Worm (Caenorhabditis elegans) whole organism, L2 larva: ENCODE measurements around the gene inpp-4B.
A peak's percentile ranks its signal among the peaks of the same experiment; 100 is the strongest.

Experiments
- C34F6.9 ChIP-seq: fragments of 150-350 bp; optimal IDR thresholded peaks from 2 replicates; lab custom pipeline; 2014; ENCODE audit warnings: missing biosample characterization, missing genetic modification characterization
- F13H6.1 ChIP-seq: sonication (generic microtip); optimal IDR thresholded peaks from 2 replicates; lab custom pipeline; 2016; ENCODE audit warnings: missing genetic modification characterization, missing compliant biosample characterization
- Y55F3AM.14 ChIP-seq: fragments of 200-800 bp; sonication (Bioruptor generic); optimal IDR thresholded peaks from 2 replicates; lab custom pipeline; 2018; ENCODE audit warnings: mild to moderate bottlenecking, missing genetic modification characterization, missing compliant biosample characterization
- ZK546.5 ChIP-seq: sonication (generic microtip); optimal IDR thresholded peaks from 2 replicates; lab custom pipeline; 2017; ENCODE audit warnings: missing biosample characterization, missing genetic modification characterization
- alr-1 ChIP-seq: fragments of 150-350 bp; optimal IDR thresholded peaks from 2 replicates; lab custom pipeline; 2014; ENCODE audit warnings: missing biosample characterization, missing genetic modification characterization
- ama-1 ChIP-seq: fragments of 150-350 bp; optimal IDR thresholded peaks from 2 replicates; lab custom pipeline; 2018; ENCODE audit warnings: inconsistent platforms
- crh-2 ChIP-seq: sonication (generic microtip); optimal IDR thresholded peaks from 2 replicates; lab custom pipeline; 2017; ENCODE audit warnings: missing biosample characterization, missing genetic modification characterization
- dmd-4 ChIP-seq: sonication (generic microtip); optimal IDR thresholded peaks from 2 replicates; lab custom pipeline; 2017; ENCODE audit warnings: missing biosample characterization, missing genetic modification characterization
- egl-27 ChIP-seq: sonication (generic microtip); optimal IDR thresholded peaks from 3 replicates; lab custom pipeline; 2017; ENCODE audit warnings: missing biosample characterization, missing genetic modification reagents, missing genetic modification characterization
- elt-1 ChIP-seq: fragments of 150-350 bp; optimal IDR thresholded peaks from 2 replicates; lab custom pipeline; 2014; ENCODE audit warnings: missing biosample characterization, missing genetic modification characterization
- elt-3 ChIP-seq: sonication (generic microtip); optimal IDR thresholded peaks from 2 replicates; lab custom pipeline; 2017; ENCODE audit warnings: missing biosample characterization, missing genetic modification characterization
- fos-1 ChIP-seq: fragments of 150-350 bp; optimal IDR thresholded peaks from 2 replicates; lab custom pipeline; 2014; ENCODE audit warnings: missing biosample characterization, missing genetic modification characterization
- gmeb-1 ChIP-seq: fragments of 150-350 bp; optimal IDR thresholded peaks from 2 replicates; lab custom pipeline; 2014; ENCODE audit warnings: missing biosample characterization, missing genetic modification characterization
- lin-11 ChIP-seq: fragments of 150-350 bp; sonication (generic microtip); optimal IDR thresholded peaks from 2 replicates; lab custom pipeline; 2014; ENCODE audit warnings: missing biosample characterization, missing genetic modification characterization, inconsistent platforms, mixed read lengths
- lin-13 ChIP-seq: fragments of 150-350 bp; optimal IDR thresholded peaks from 2 replicates; lab custom pipeline; 2014; ENCODE audit warnings: missing biosample characterization, missing genetic modification reagents, missing genetic modification characterization
- lin-39 ChIP-seq: fragments of 150-350 bp; optimal IDR thresholded peaks from 2 replicates; lab custom pipeline; 2014; ENCODE audit warnings: missing biosample characterization, missing genetic modification reagents, missing genetic modification characterization
- lsy-2 ChIP-seq, 2 experiments: fragments of 150-350 bp in 1 of 2; sonication (generic microtip) in 1 of 2; optimal IDR thresholded peaks; 2 replicates each; lab custom pipeline; 2014 to 2017; ENCODE audit warnings: missing biosample characterization in 2 of 2, missing genetic modification characterization in 2 of 2
- mab-5 ChIP-seq: fragments of 150-350 bp; optimal IDR thresholded peaks from 2 replicates; lab custom pipeline; 2014; ENCODE audit warnings: missing biosample characterization, missing genetic modification characterization
- mbf-1 ChIP-seq: sonication (generic microtip); optimal IDR thresholded peaks from 2 replicates; lab custom pipeline; 2017; ENCODE audit warnings: missing biosample characterization, missing genetic modification characterization
- nhr-10 ChIP-seq: sonication (generic microtip); optimal IDR thresholded peaks from 2 replicates; lab custom pipeline; 2017; ENCODE audit warnings: missing biosample characterization, missing genetic modification characterization
- nhr-11 ChIP-seq: fragments of 150-350 bp; optimal IDR thresholded peaks from 2 replicates; lab custom pipeline; 2014; ENCODE audit warnings: missing biosample characterization, missing genetic modification characterization
- nhr-12 ChIP-seq: fragments of 150-350 bp; optimal IDR thresholded peaks from 2 replicates; lab custom pipeline; 2014; ENCODE audit warnings: missing biosample characterization, missing genetic modification characterization
- nhr-129 ChIP-seq: fragments of 150-350 bp; optimal IDR thresholded peaks from 2 replicates; lab custom pipeline; 2014; ENCODE audit warnings: missing biosample characterization, missing genetic modification characterization
- nhr-21 ChIP-seq: fragments of 150-350 bp; optimal IDR thresholded peaks from 2 replicates; lab custom pipeline; 2014; ENCODE audit warnings: missing biosample characterization, missing genetic modification characterization
- nhr-23 ChIP-seq: fragments of 150-350 bp; optimal IDR thresholded peaks from 2 replicates; lab custom pipeline; 2014; ENCODE audit warnings: missing biosample characterization, missing genetic modification reagents, missing genetic modification characterization
- nhr-25 ChIP-seq: fragments of 150-350 bp; sonication (generic microtip); optimal IDR thresholded peaks from 3 replicates; lab custom pipeline; 2014; ENCODE audit warnings: missing biosample characterization, missing genetic modification characterization
- nhr-77 ChIP-seq: fragments of 150-350 bp; optimal IDR thresholded peaks from 2 replicates; lab custom pipeline; 2014; ENCODE audit warnings: missing biosample characterization, missing genetic modification characterization
- sem-4 ChIP-seq: fragments of 150-350 bp; optimal IDR thresholded peaks from 2 replicates; lab custom pipeline; 2014; ENCODE audit warnings: missing biosample characterization, missing genetic modification reagents, missing genetic modification characterization
- skn-1 ChIP-seq: sonication (generic microtip); optimal IDR thresholded peaks from 2 replicates; lab custom pipeline; 2017; ENCODE audit warnings: missing biosample characterization, missing genetic modification characterization
- sma-3 ChIP-seq: sonication (generic microtip); optimal IDR thresholded peaks from 2 replicates; lab custom pipeline; 2016; ENCODE audit warnings: missing genetic modification reagents, missing genetic modification characterization, missing compliant biosample characterization
- sma-9 ChIP-seq, 2 experiments: fragments of 150-350 bp in 1 of 2; sonication (generic microtip) in 1 of 2; optimal IDR thresholded peaks; 2 replicates each; lab custom pipeline; 2014 to 2016; ENCODE audit warnings: missing genetic modification characterization in 2 of 2, mild to moderate bottlenecking in 1 of 2, missing biosample characterization in 1 of 2, missing compliant biosample characterization in 1 of 2, missing genetic modification reagents in 1 of 2, moderate library complexity in 1 of 2
- snpc-4 ChIP-seq: fragments of 150-350 bp; optimal IDR thresholded peaks from 2 replicates; lab custom pipeline; 2014; ENCODE audit warnings: missing biosample characterization, missing genetic modification characterization
- unc-55 ChIP-seq: fragments of 150-350 bp; sonication (generic microtip); optimal IDR thresholded peaks from 3 replicates; lab custom pipeline; 2014; ENCODE audit warnings: missing biosample characterization, missing genetic modification reagents, missing genetic modification characterization
- unc-62 ChIP-seq: fragments of 150-350 bp; optimal IDR thresholded peaks from 2 replicates; lab custom pipeline; 2014; ENCODE audit warnings: missing biosample characterization, missing genetic modification reagents, missing genetic modification characterization
- zag-1 ChIP-seq: fragments of 150-350 bp; optimal IDR thresholded peaks from 2 replicates; lab custom pipeline; 2014; ENCODE audit warnings: missing biosample characterization, missing genetic modification characterization
- ztf-11 ChIP-seq: sonication (generic microtip); optimal IDR thresholded peaks from 2 replicates; lab custom pipeline; 2017; ENCODE audit warnings: missing biosample characterization, missing genetic modification characterization

inpp-4B gene

DNA sequence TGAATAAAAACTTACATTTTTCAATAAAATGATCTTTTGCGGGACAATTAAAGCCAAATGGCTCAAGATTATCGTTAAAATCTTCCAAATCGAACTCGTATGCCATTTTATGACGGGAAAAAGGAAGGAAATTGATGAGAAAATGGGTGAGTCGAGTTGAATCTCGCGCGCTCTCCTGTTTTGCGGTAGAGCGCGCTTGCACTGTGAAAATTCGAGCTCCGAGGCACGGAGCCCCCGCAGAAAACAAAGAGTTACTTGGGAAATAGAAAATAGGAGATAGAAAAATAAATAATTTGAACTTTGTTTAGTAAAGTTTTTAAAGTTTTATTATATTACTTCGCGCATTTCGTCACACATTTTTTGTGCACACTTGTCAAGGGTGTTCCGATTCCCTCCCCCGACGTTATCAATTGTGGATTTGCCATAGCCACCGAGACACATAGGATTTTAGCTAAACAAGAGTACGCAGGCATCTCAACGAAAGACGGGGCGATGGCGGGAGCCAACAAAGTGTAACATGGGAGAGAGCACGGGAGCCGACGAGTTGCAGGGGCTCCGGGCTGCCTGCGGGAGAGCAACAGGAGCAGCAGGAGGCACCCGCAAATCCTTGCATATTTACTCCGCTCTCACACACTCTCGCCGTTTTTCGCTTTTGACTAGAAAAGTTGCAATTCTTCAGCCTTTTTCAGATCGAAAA lies 18.1 kb downstream of the inpp-4B start, which contains the start of the genes div-1 and cor-1:
TSS of gene div-1 (minus strand) at position 119 of the 697 bp plus-strand sequence.
TSS of gene cor-1 (plus strand) at position 671 of the 697 bp plus-strand sequence.
- peak; percentile 38 for TF ChIP-seq C34F6.9
- no peak for TF ChIP-seq fos-1 (tag; lab: Kevin White, UChicago)
- TF ChIP-seq F13H6.1 (tag; lab: Kevin White, UChicago), result peak; percentile 5
- TF ChIP-seq mab-5 (tag; lab: Kevin White, UChicago), result no peak
- peak; percentile 15 for TF ChIP-seq nhr-129 (tag; lab: Kevin White, UChicago)
- TF ChIP-seq dmd-4 (tag; lab: Kevin White, UChicago), result no peak
- TF ChIP-seq nhr-77 (tag; lab: Kevin White, UChicago), result no peak
- TF ChIP-seq ZK546.5 (tag; lab: Kevin White, UChicago), result no peak
- no peak for TF ChIP-seq Y55F3AM.14
- TF ChIP-seq gmeb-1 (tag; lab: Kevin White, UChicago), result peak; percentile 86
- no peak for TF ChIP-seq nhr-25 (tag; lab: Kevin White, UChicago)
- TF ChIP-seq lin-13, result peak; percentile 16
- no peak for TF ChIP-seq ama-1 (lab: Kevin White, UChicago)
- no peak for TF ChIP-seq nhr-11 (tag; lab: Kevin White, UChicago)
- peak in 1 of 2 experiments; percentile 60 for TF ChIP-seq lsy-2 (tag; optimal IDR thresholded peaks at IDR 0.05; lab: Kevin White, UChicago)
- no peak for TF ChIP-seq egl-27 (tag; lab: Kevin White, UChicago)
- no peak for TF ChIP-seq mbf-1 (tag; lab: Kevin White, UChicago)
- peak; percentile 56 for TF ChIP-seq unc-55 (GFP tag; lab: Kevin White, UChicago)
- no peak for TF ChIP-seq lin-39 (tag; lab: Kevin White, UChicago)
- no peak for TF ChIP-seq elt-1 (tag; lab: Kevin White, UChicago)
- peak; percentile 10 for TF ChIP-seq sma-3 (GFP tag; lab: Kevin White, UChicago)
- TF ChIP-seq crh-2 (tag; lab: Kevin White, UChicago), result peak; percentile 37
- TF ChIP-seq zag-1 (tag; lab: Kevin White, UChicago), result no peak
- no peak for TF ChIP-seq sma-9 (GFP tag; optimal IDR thresholded peaks at IDR 0.05; lab: Kevin White, UChicago)
- no peak for TF ChIP-seq sma-9 (tag; optimal IDR thresholded peaks at IDR 0.05; lab: Kevin White, UChicago)
- TF ChIP-seq ztf-11, result no peak
- no peak for TF ChIP-seq nhr-12
- TF ChIP-seq lin-11, result no peak

DNA sequence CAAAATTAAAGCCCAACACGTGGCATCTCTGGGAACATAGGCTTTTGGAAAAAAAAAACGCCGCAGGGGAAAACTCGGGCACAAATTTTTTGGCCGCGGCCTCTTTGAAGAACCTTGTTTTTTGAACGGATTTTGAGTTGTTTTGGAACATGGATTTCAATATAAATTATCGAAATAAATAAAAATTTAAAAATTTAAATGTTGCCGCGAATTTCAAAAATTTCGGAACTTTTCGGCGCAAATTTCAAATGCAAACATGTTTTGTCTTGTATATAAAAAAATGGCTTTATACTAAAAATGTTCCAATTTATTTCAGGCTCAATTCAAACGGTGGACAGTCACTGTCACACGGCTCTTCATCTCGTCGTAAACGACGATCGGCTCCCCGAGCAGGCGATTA lies 22.7 kb downstream of the inpp-4B start:
- no peak for TF ChIP-seq snpc-4
- TF ChIP-seq skn-1, result no peak
- TF ChIP-seq sem-4 (tag; lab: Kevin White, UChicago), result no peak
- no peak for TF ChIP-seq lsy-2 (tag; optimal IDR thresholded peaks at IDR 0.05; lab: Kevin White, UChicago)
- TF ChIP-seq elt-3 (tag; lab: Kevin White, UChicago), result no peak

DNA sequence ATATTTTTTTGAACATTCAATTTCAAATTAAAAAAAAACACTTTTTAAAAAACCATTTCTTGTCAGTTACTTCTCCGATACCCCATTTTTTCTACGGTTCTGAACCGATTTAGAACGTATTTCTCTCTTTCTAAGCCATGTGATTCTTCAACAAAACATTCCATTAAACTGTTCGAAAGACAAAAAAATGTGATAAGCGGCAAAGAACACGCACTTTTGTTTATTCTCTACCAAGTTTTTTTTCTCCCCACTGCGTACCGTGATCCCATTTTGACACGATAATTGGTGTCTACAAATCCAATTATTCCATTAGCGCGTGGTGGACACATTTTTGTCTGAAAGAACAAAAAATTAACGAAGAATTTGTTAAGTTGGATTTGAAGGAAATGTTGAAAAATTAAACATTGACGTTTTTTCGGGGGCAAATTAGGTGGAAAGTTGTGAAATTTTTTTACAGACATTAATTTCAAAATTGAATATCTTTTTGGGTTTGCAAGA lies 25.3 kb downstream of the inpp-4B start:
- TF ChIP-seq nhr-129 (tag; lab: Kevin White, UChicago) (peak; percentile 13), nhr-10 (tag; lab: Kevin White, UChicago) (no peak), nhr-21 (tag; lab: Kevin White, UChicago) (no peak), zag-1 (tag; lab: Kevin White, UChicago) (no peak), nhr-23 (tag; lab: Kevin White, UChicago) (no peak), snpc-4 (no peak), elt-3 (tag; lab: Kevin White, UChicago) (no peak), unc-62 (GFP tag; lab: Kevin White, UChicago) (no peak)

DNA sequence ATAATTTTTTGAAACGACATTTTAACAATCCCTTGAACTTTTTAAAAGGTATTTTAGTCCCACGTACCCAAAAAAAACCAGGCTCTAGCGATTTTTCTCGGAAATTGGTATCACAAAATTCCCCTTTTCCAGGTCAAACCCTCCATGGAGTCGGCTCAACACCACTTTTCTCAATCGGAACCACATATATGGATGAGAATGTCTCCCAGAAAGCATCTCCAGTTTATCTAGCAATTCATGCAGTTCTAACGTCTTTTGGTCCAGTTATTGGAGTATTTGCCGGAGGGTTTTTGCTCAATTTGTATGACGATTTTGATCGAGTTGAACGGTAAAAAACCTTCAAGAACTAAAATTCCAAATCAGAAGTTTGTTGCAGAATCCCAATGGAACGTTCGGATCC lies 26.6 kb downstream of the inpp-4B start:
- TF ChIP-seq lin-11, result no peak
- TF ChIP-seq alr-1, result no peak
- no peak for TF ChIP-seq nhr-77 (tag; lab: Kevin White, UChicago)
- TF ChIP-seq fos-1 (tag; lab: Kevin White, UChicago), result no peak
- no peak for TF ChIP-seq nhr-23 (tag; lab: Kevin White, UChicago)
